Fruit fly (Drosophila melanogaster) whole organism, embryonic: ENCODE results near the gene Ciz1.
A peak's percentile ranks its signal among the peaks of the same experiment; 100 is the strongest.

Experiments
- Atf3 ChIP-seq: fragments of 200-800 bp; sonication (Bioruptor generic); optimal IDR thresholded peaks from 3 replicates; lab custom pipeline; 2016; ENCODE audit warnings: missing biosample characterization, missing genetic modification characterization
- Bgb ChIP-seq: fragments of 200-800 bp; sonication (Bioruptor generic); IDR thresholded peaks from 2 replicates; pipeline ENCODE4 v1.3.6; 2022; ENCODE audit warnings: missing biosample characterization, missing genetic modification characterization; ENCODE audit not compliant: partially characterized antibody
- CG12155 ChIP-seq: fragments of 200-800 bp; sonication (Bioruptor generic); optimal IDR thresholded peaks from 3 replicates; lab custom pipeline; 2016; ENCODE audit warnings: missing biosample characterization, missing genetic modification characterization
- CG13123 ChIP-seq: fragments of 200-800 bp; sonication (Bioruptor generic); optimal IDR thresholded peaks from 2 replicates; lab custom pipeline; 2016; ENCODE audit warnings: missing biosample characterization, missing genetic modification characterization
- CG16779 ChIP-seq: fragments of 200-800 bp; sonication (Bioruptor generic); IDR thresholded peaks from 2 replicates; pipeline ENCODE4 v1.3.6; 2022; ENCODE audit warnings: missing biosample characterization, missing genetic modification characterization
- CG1792 ChIP-seq: fragments of 200-800 bp; sonication (Bioruptor generic); optimal IDR thresholded peaks from 2 replicates; lab custom pipeline; 2016; ENCODE audit warnings: missing biosample characterization, missing genetic modification characterization
- CG2875 ChIP-seq: fragments of 200-800 bp; sonication (Bioruptor generic); optimal IDR thresholded peaks from 2 replicates; lab custom pipeline; 2017; ENCODE audit warnings: missing biosample characterization, mild to moderate bottlenecking, missing genetic modification characterization, missing genetic modification reagents
- CG30431 ChIP-seq: fragments of 200-800 bp; sonication (Bioruptor generic); optimal IDR thresholded peaks from 2 replicates; lab custom pipeline; 2017; ENCODE audit warnings: missing biosample characterization, missing genetic modification characterization
- CG3065 ChIP-seq: fragments of 200-800 bp; sonication (Bioruptor generic); optimal IDR thresholded peaks from 2 replicates; lab custom pipeline; 2016; ENCODE audit warnings: missing biosample characterization, missing genetic modification characterization
- CG32532 ChIP-seq: fragments of 200-800 bp; sonication (Bioruptor generic); IDR thresholded peaks from 2 replicates; pipeline ENCODE4 v1.3.6; 2022; ENCODE audit warnings: missing biosample characterization, missing genetic modification characterization
- CG3847 ChIP-seq: fragments of 200-800 bp; sonication (Bioruptor generic); IDR thresholded peaks from 2 replicates; pipeline ENCODE4 v1.3.6; 2022; ENCODE audit warnings: missing biosample characterization, missing genetic modification characterization
- CG43689 ChIP-seq: fragments of 200-800 bp; sonication (Bioruptor generic); IDR thresholded peaks from 2 replicates; pipeline ENCODE4 v1.3.6; 2022; ENCODE audit warnings: missing biosample characterization, missing genetic modification characterization
- CG4730 ChIP-seq: fragments of 200-800 bp; sonication (Bioruptor generic); IDR thresholded peaks from 2 replicates; pipeline ENCODE4 v1.3.6; 2022; ENCODE audit warnings: missing biosample characterization, missing genetic modification characterization
- CG4854 ChIP-seq: fragments of 200-800 bp; sonication (Bioruptor generic); optimal IDR thresholded peaks from 2 replicates; lab custom pipeline; 2016; ENCODE audit warnings: missing biosample characterization, missing genetic modification characterization, inconsistent platforms
- CG6654 ChIP-seq: fragments of 200-800 bp; sonication (Bioruptor generic); optimal IDR thresholded peaks from 2 replicates; lab custom pipeline; 2017; ENCODE audit warnings: missing biosample characterization, mild to moderate bottlenecking, missing genetic modification characterization
- CG8359 ChIP-seq: fragments of 200-800 bp; sonication (Bioruptor generic); optimal IDR thresholded peaks from 2 replicates; lab custom pipeline; 2017; ENCODE audit warnings: missing biosample characterization, mild to moderate bottlenecking, missing genetic modification characterization, borderline replicate concordance
- Dfd ChIP-seq, 2 experiments: fragments of >200 bp; optimal IDR thresholded peaks; 2 replicates each; lab custom pipeline; 2017; ENCODE audit warnings: missing biosample characterization in 2 of 2, missing genetic modification characterization in 2 of 2
- Dll ChIP-seq: fragments of 200-800 bp; sonication (Bioruptor generic); IDR thresholded peaks from 4 replicates; pipeline ENCODE4 v1.3.6; 2022; ENCODE audit warnings: missing biosample characterization, missing genetic modification characterization; ENCODE audit not compliant: partially characterized antibody
- Dref ChIP-seq: fragments of 200-800 bp; sonication (Bioruptor generic); IDR thresholded peaks from 2 replicates; pipeline ENCODE4 v1.3.6; 2022; ENCODE audit warnings: missing biosample characterization, missing genetic modification characterization
- Eip74EF ChIP-seq, 2 experiments: fragments of 200-800 bp in 1 of 2; fragments of >200 bp in 1 of 2; sonication (Bioruptor generic) in 1 of 2; optimal IDR thresholded peaks; 2 replicates each; lab custom pipeline; 2017 to 2019; ENCODE audit warnings: missing biosample characterization in 2 of 2, missing genetic modification characterization in 2 of 2, mild to moderate bottlenecking in 1 of 2, moderate library complexity in 1 of 2
- Fer2 ChIP-seq: fragments of 200-800 bp; sonication (Bioruptor generic); optimal IDR thresholded peaks from 2 replicates; lab custom pipeline; 2018; ENCODE audit warnings: missing biosample characterization, mild to moderate bottlenecking, missing genetic modification characterization, moderate library complexity
- Hr51 ChIP-seq, 2 experiments: fragments of 200-800 bp; sonication (Bioruptor generic); optimal IDR thresholded peaks; 2 replicates in 1 of 2; 3 replicates in 1 of 2; lab custom pipeline; 2016 to 2018; ENCODE audit warnings: missing biosample characterization in 2 of 2, missing genetic modification characterization in 2 of 2, mild to moderate bottlenecking in 1 of 2, moderate library complexity in 1 of 2
- MBD-R2 ChIP-seq: fragments of 200-800 bp; sonication (Bioruptor generic); IDR thresholded peaks from 2 replicates; pipeline ENCODE4 v1.3.6; 2022; ENCODE audit warnings: missing biosample characterization, missing genetic modification characterization
- MTF-1 ChIP-seq: fragments of 200-800 bp; sonication (Bioruptor generic); optimal IDR thresholded peaks from 2 replicates; lab custom pipeline; 2018; ENCODE audit warnings: missing biosample characterization, mild to moderate bottlenecking, missing genetic modification characterization, borderline replicate concordance
- Pdp1 ChIP-seq, 2 experiments: fragments of 200-800 bp; sonication (Bioruptor generic); optimal IDR thresholded peaks; 3 replicates each; lab custom pipeline; 2016; ENCODE audit warnings: missing biosample characterization in 2 of 2, missing genetic modification characterization in 2 of 2, mild to moderate bottlenecking in 1 of 2, moderate library complexity in 1 of 2
- Spps ChIP-seq: fragments of 200-800 bp; sonication (Bioruptor generic); optimal IDR thresholded peaks from 2 replicates; lab custom pipeline; 2018; ENCODE audit warnings: missing biosample characterization, mild to moderate bottlenecking, missing genetic modification characterization
- ac ChIP-seq: fragments of 200-800 bp; sonication (Bioruptor generic); optimal IDR thresholded peaks from 3 replicates; lab custom pipeline; 2017; ENCODE audit warnings: missing biosample characterization, mild to moderate bottlenecking, missing genetic modification characterization
- ase ChIP-seq: fragments of 200-800 bp; sonication (Bioruptor generic); IDR thresholded peaks from 3 replicates; pipeline ENCODE4 v1.3.6; 2022; ENCODE audit warnings: missing biosample characterization, missing genetic modification characterization
- bab2 ChIP-seq: fragments of 200-800 bp; sonication (Bioruptor generic); optimal IDR thresholded peaks from 2 replicates; lab custom pipeline; 2016; ENCODE audit warnings: missing biosample characterization, missing genetic modification characterization
- bcd ChIP-seq: fragments of 200-800 bp; sonication (Bioruptor generic); optimal IDR thresholded peaks from 2 replicates; lab custom pipeline; 2017; ENCODE audit warnings: missing biosample characterization, mild to moderate bottlenecking, missing genetic modification characterization
- cas ChIP-seq: fragments of 200-800 bp; sonication (Bioruptor generic); IDR thresholded peaks from 2 replicates; pipeline ENCODE4 v1.3.6; 2022; ENCODE audit warnings: missing biosample characterization, missing genetic modification characterization
- cg ChIP-seq: fragments of 200-800 bp; sonication (Bioruptor generic); optimal IDR thresholded peaks from 3 replicates; lab custom pipeline; 2019; ENCODE audit warnings: missing biosample characterization, mild to moderate bottlenecking, missing genetic modification characterization, moderate library complexity
- danr ChIP-seq: fragments of 200-800 bp; sonication (Bioruptor generic); IDR thresholded peaks from 2 replicates; pipeline ENCODE4 v1.3.6; 2022; ENCODE audit warnings: missing biosample characterization, missing genetic modification characterization
- dpn ChIP-seq, 2 experiments: fragments of 200-800 bp; sonication (Bioruptor generic); optimal IDR thresholded peaks; 3 replicates each; lab custom pipeline; 2016; ENCODE audit warnings: missing biosample characterization in 2 of 2, missing genetic modification characterization in 2 of 2
- emc ChIP-seq: fragments of 200-800 bp; sonication (Bioruptor generic); optimal IDR thresholded peaks from 2 replicates; lab custom pipeline; 2016; ENCODE audit warnings: missing biosample characterization, missing genetic modification characterization
- ftz-f1 ChIP-seq: fragments of 200-800 bp; sonication (Bioruptor generic); optimal IDR thresholded peaks from 2 replicates; lab custom pipeline; 2016; ENCODE audit warnings: missing biosample characterization, missing genetic modification characterization
- grau ChIP-seq: fragments of 200-800 bp; optimal IDR thresholded peaks from 3 replicates; lab custom pipeline; 2019; ENCODE audit warnings: missing biosample characterization, mild to moderate bottlenecking, missing genetic modification characterization, moderate library complexity
- gro ChIP-seq: fragments of 200-800 bp; sonication (Bioruptor generic); optimal IDR thresholded peaks from 2 replicates; lab custom pipeline; 2016; ENCODE audit warnings: missing biosample characterization, missing genetic modification characterization
- ham ChIP-seq: fragments of 200-800 bp; sonication (Bioruptor generic); IDR thresholded peaks from 2 replicates; pipeline ENCODE4 v1.3.6; 2022; ENCODE audit warnings: missing biosample characterization, missing genetic modification characterization
- hb ChIP-seq: fragments of 200-800 bp; sonication (Bioruptor generic); IDR thresholded peaks from 3 replicates; pipeline ENCODE4 v1.3.6; 2022; ENCODE audit warnings: missing biosample characterization, missing genetic modification characterization; ENCODE audit not compliant: partially characterized antibody
- ind ChIP-seq: fragments of 200-800 bp; sonication (Bioruptor generic); optimal IDR thresholded peaks from 3 replicates; lab custom pipeline; 2016; ENCODE audit warnings: missing biosample characterization, missing genetic modification characterization
- inv ChIP-seq: fragments of 200-800 bp; sonication (Bioruptor generic); IDR thresholded peaks from 2 replicates; pipeline ENCODE4 v1.3.6; 2022; ENCODE audit warnings: missing biosample characterization, missing genetic modification characterization; ENCODE audit not compliant: partially characterized antibody
- lbe ChIP-seq: fragments of 200-800 bp; sonication (Bioruptor generic); optimal IDR thresholded peaks from 2 replicates; lab custom pipeline; 2016; ENCODE audit warnings: missing biosample characterization, mild to moderate bottlenecking, missing genetic modification characterization
- row ChIP-seq: fragments of 200-800 bp; sonication (Bioruptor generic); IDR thresholded peaks from 3 replicates; pipeline ENCODE4 v1.3.6; 2022; ENCODE audit warnings: missing biosample characterization, missing genetic modification characterization
- sd ChIP-seq: fragments of 200-800 bp; sonication (Bioruptor generic); optimal IDR thresholded peaks from 3 replicates; lab custom pipeline; 2018; ENCODE audit warnings: missing biosample characterization, mild to moderate bottlenecking, missing genetic modification characterization, moderate library complexity
- sens-2 ChIP-seq: fragments of 200-800 bp; sonication (Bioruptor generic); IDR thresholded peaks from 2 replicates; pipeline ENCODE4 v1.3.6; 2022; ENCODE audit warnings: missing biosample characterization, missing genetic modification characterization
- sima ChIP-seq: fragments of 200-800 bp; sonication (Bioruptor generic); optimal IDR thresholded peaks from 2 replicates; lab custom pipeline; 2016; ENCODE audit warnings: missing biosample characterization, missing genetic modification characterization
- zen ChIP-seq: fragments of 200-800 bp; sonication (Bioruptor generic); optimal IDR thresholded peaks from 3 replicates; lab custom pipeline; 2018; ENCODE audit warnings: missing biosample characterization, mild to moderate bottlenecking, missing genetic modification characterization, moderate library complexity
- zen2 ChIP-seq: fragments of 200-800 bp; sonication (Bioruptor generic); IDR thresholded peaks from 3 replicates; pipeline ENCODE4 v1.3.6; 2022; ENCODE audit warnings: missing biosample characterization, missing genetic modification characterization; ENCODE audit not compliant: partially characterized antibody

Gene Ciz1

DNA sequence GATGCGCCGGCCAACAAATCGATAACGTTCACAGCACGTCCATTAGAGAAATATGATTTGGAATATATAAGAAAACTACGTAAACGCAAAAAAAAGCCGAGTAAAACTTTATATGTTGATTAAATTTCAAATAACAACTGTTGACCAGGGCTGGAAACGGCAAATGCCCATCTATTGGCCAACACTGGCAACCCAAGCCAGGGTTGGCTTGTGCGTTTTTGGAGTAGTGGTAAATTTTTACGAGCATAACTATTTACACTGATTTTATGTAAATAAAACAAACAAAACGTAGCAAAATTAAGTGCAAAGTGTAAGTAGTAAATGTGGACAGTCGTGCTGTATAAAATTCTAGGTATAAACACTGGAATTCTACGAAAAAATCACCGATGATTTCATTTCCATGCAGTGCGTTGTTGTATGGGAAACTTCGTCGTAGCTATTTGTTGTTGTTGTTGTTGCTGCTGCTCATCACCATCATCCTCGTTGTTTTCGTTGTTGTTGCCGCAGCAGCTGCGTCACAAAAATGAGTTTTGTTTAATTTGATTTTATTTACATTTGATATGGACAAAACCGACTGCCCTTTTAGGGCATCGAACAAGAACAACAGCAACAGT is 34.7 kb downstream of the Ciz1 start, which contains the start of gene nudE (continued):
- TF ChIP-seq cas (no peak), CG30431 (no peak), CG4854 (GFP tag; lab: Kevin White, UChicago) (no peak), CG3847 (GFP tag; lab: Robert Waterston, UW) (peak; percentile 60), CG1792 (no peak), CG2875 (GFP tag; lab: Kevin White, UChicago) (no peak), Bgb (GFP tag; lab: Robert Waterston, UW) (peak; percentile 22; the same call in 1 of the 2 replicates), dpn (GFP tag; optimal IDR thresholded peaks at IDR 0.05; lab: Kevin White, UChicago) (peak; percentile 20 to 63), emc (no peak), hb (no peak), zen2 (GFP tag; lab: Robert Waterston, UW) (no peak), CG12155 (GFP tag; lab: Kevin White, UChicago) (peak; percentile 19), Pdp1 (GFP tag; optimal IDR thresholded peaks at IDR 0.05; lab: Kevin White, UChicago) (peak in 1 of 2 experiments; percentile 18), lbe (GFP tag; lab: Kevin White, UChicago) (peak; percentile 26), Dll (GFP tag; lab: Robert Waterston, UW) (0 out of 4 replicates have a peak, but pooled peaks have one; percentile 25), cg (GFP tag; lab: Kevin White, UChicago) (peak; percentile 11), bcd (GFP tag; lab: Kevin White, UChicago) (peak; percentile 13), sd (no peak), inv (GFP tag; lab: Robert Waterston, UW) (no peak), Eip74EF (GFP tag; optimal IDR thresholded peaks at IDR 0.05; lab: Kevin White, UChicago) (no peak), gro (GFP tag; lab: Kevin White, UChicago) (peak; percentile 30), Atf3 (GFP tag; lab: Kevin White, UChicago) (peak; percentile 13), CG3065 (GFP tag; lab: Kevin White, UChicago) (no peak), ind (GFP tag; lab: Kevin White, UChicago) (peak; percentile 12), CG43689 (GFP tag; lab: Robert Waterston, UW) (no peak), MBD-R2 (peak; percentile 39), CG6654 (no peak), Dfd (GFP tag; optimal IDR thresholded peaks at IDR 0.05; lab: Kevin White, UChicago) (no peak), CG13123 (no peak), Fer2 (tag; lab: Kevin White, UChicago) (no peak), CG32532 (GFP tag; lab: Robert Waterston, UW) (peak; percentile 35), row (GFP tag; lab: Robert Waterston, UW) (peak; percentile 28; the same call in 2 of the 3 replicates), bab2 (GFP tag; lab: Kevin White, UChicago) (peak; percentile 18), ham (GFP tag; lab: Robert Waterston, UW) (no peak), zen (tag; lab: Kevin White, UChicago) (peak; percentile 38), ase (GFP tag; lab: Robert Waterston, UW) (no peak), Dref (GFP tag; lab: Robert Waterston, UW) (0 out of 2 replicates have a peak, but pooled peaks have one; percentile 29), sima (GFP tag; lab: Kevin White, UChicago) (no peak), CG16779 (GFP tag; lab: Robert Waterston, UW) (no peak), CG4730 (GFP tag; lab: Robert Waterston, UW) (no peak), sens-2 (GFP tag; lab: Robert Waterston, UW) (no peak), danr (GFP tag; lab: Robert Waterston, UW) (no peak), Hr51 (GFP tag; optimal IDR thresholded peaks at IDR 0.05; lab: Kevin White, UChicago) (no peak), CG8359 (GFP tag; lab: Kevin White, UChicago) (no peak), Spps (tag; lab: Kevin White, UChicago) (no peak), grau (peak; percentile 25), MTF-1 (GFP tag; lab: Kevin White, UChicago) (no peak), ac (no peak), ftz-f1 (GFP tag; lab: Kevin White, UChicago) (no peak)
